Worm (Caenorhabditis elegans) whole organism, late embryonic: ENCODE measurements around the gene ilcr-2.

Experiments
- K09A11.1 ChIP-seq: sonication (generic microtip); optimal IDR thresholded peaks from 2 replicates; lab custom pipeline; 2017; ENCODE audit warnings: antibody characterized with exemption, mild to moderate bottlenecking, missing genetic modification characterization, missing compliant biosample characterization; ENCODE audit not compliant: insufficient read depth
- dve-1 ChIP-seq: sonication (generic microtip); optimal IDR thresholded peaks from 2 replicates; lab custom pipeline; 2017; ENCODE audit warnings: antibody characterized with exemption, mild to moderate bottlenecking, missing genetic modification characterization, missing compliant biosample characterization
- elt-2 ChIP-seq: sonication (generic microtip); optimal IDR thresholded peaks from 2 replicates; lab custom pipeline; 2016; ENCODE audit warnings: missing genetic modification reagents, missing genetic modification characterization, missing compliant biosample characterization
- nhr-11 ChIP-seq: fragments of 150-350 bp; optimal IDR thresholded peaks from 2 replicates; lab custom pipeline; 2014; ENCODE audit warnings: missing biosample characterization, missing genetic modification characterization
- pat-9 ChIP-seq: fragments of 200-800 bp; sonication (Bioruptor generic); optimal IDR thresholded peaks from 2 replicates; lab custom pipeline; 2018; ENCODE audit warnings: mild to moderate bottlenecking, missing genetic modification characterization, moderate library complexity, missing compliant biosample characterization

ce11 chrII:5447381-5447780 lies 27.7 kb upstream of the ilcr-2 start, which contains the start of gene cex-1:
- TF ChIP-seq pat-9 (tag; lab: Kevin White, UChicago): no peak
- no peak for TF ChIP-seq dve-1 (tag; lab: Kevin White, UChicago)
- TF ChIP-seq K09A11.1: no peak
- TF ChIP-seq nhr-11: no peak
- TF ChIP-seq elt-2: no peak
